Fruit fly (Drosophila melanogaster) whole organism, adult: Measurements from ENCODE around the gene CG5151.

Experiments
- CG11617 ChIP-seq: fragments of 200-800 bp; sonication (Bioruptor generic); optimal IDR thresholded peaks from 2 replicates; lab custom pipeline; 2017; ENCODE audit warnings: mild to moderate bottlenecking, missing biosample characterization, missing genetic modification reagents, missing genetic modification characterization
- CG12768 ChIP-seq: fragments of 200-800 bp; sonication (Bioruptor generic); optimal IDR thresholded peaks from 2 replicates; lab custom pipeline; 2017; ENCODE audit warnings: missing biosample characterization, missing genetic modification characterization, mild to moderate bottlenecking, moderate library complexity, missing genetic modification reagents
- CG14711 ChIP-seq: fragments of 200-800 bp; sonication (Bioruptor generic); optimal IDR thresholded peaks from 2 replicates; lab custom pipeline; 2018; ENCODE audit warnings: missing biosample characterization, mild to moderate bottlenecking, missing genetic modification characterization, moderate library complexity
- CG1620 ChIP-seq: fragments of 200-800 bp; sonication (Bioruptor generic); optimal IDR thresholded peaks from 2 replicates; lab custom pipeline; 2016; ENCODE audit warnings: missing biosample characterization, missing genetic modification characterization
- CG33017 ChIP-seq: fragments of 200-800 bp; sonication (Bioruptor generic); optimal IDR thresholded peaks from 2 replicates; lab custom pipeline; 2018; ENCODE audit warnings: missing biosample characterization, mild to moderate bottlenecking, missing genetic modification characterization, moderate library complexity
- CG5204 ChIP-seq: fragments of 200-800 bp; sonication (Bioruptor generic); optimal IDR thresholded peaks from 2 replicates; lab custom pipeline; 2016; ENCODE audit warnings: missing biosample characterization, missing genetic modification characterization
- CG7045 ChIP-seq: fragments of 200-800 bp; sonication (Bioruptor generic); optimal IDR thresholded peaks from 2 replicates; lab custom pipeline; 2017; ENCODE audit warnings: missing biosample characterization, mild to moderate bottlenecking, missing genetic modification characterization
- CG7101 ChIP-seq: fragments of 200-800 bp; sonication (Bioruptor generic); optimal IDR thresholded peaks from 2 replicates; lab custom pipeline; 2018; ENCODE audit warnings: missing biosample characterization, mild to moderate bottlenecking, missing genetic modification characterization, moderate library complexity
- Clk ChIP-seq: fragments of 200-800 bp; sonication (Bioruptor generic); optimal IDR thresholded peaks from 2 replicates; lab custom pipeline; 2017; ENCODE audit warnings: missing biosample characterization, missing genetic modification characterization
- Crg-1 ChIP-seq: fragments of 200-800 bp; sonication (Bioruptor generic); optimal IDR thresholded peaks from 2 replicates; lab custom pipeline; 2016; ENCODE audit warnings: missing biosample characterization, missing genetic modification characterization
- Hr96 ChIP-seq: fragments of 200-800 bp; sonication (Bioruptor generic); optimal IDR thresholded peaks from 2 replicates; lab custom pipeline; 2016; ENCODE audit warnings: missing biosample characterization, missing genetic modification characterization
- Mnt ChIP-seq: fragments of 200-800 bp; sonication (Bioruptor generic); optimal IDR thresholded peaks from 2 replicates; lab custom pipeline; 2016; ENCODE audit warnings: missing biosample characterization, mild to moderate bottlenecking, missing genetic modification characterization
- bab1 ChIP-seq: fragments of 200-800 bp; sonication (Bioruptor generic); optimal IDR thresholded peaks from 3 replicates; lab custom pipeline; 2019; ENCODE audit warnings: missing biosample characterization, mild to moderate bottlenecking, missing genetic modification characterization, moderate library complexity
- cic ChIP-seq: fragments of 200-800 bp; sonication (Bioruptor generic); optimal IDR thresholded peaks from 2 replicates; lab custom pipeline; 2017; ENCODE audit warnings: missing biosample characterization, mild to moderate bottlenecking, missing genetic modification characterization, moderate library complexity
- cnc ChIP-seq, 2 experiments: fragments of >200 bp; optimal IDR thresholded peaks; 2 replicates each; lab custom pipeline; 2017
- kay ChIP-seq: fragments of 200-800 bp; sonication (Bioruptor generic); peaks from one replicate; lab custom pipeline; 2016; ENCODE audit warnings: missing biosample characterization, missing genetic modification characterization, borderline replicate concordance
- ovo ChIP-seq: fragments of 200-800 bp; sonication (Bioruptor generic); optimal IDR thresholded peaks from 2 replicates; lab custom pipeline; 2016; ENCODE audit warnings: missing biosample characterization, missing genetic modification characterization
- pad ChIP-seq: fragments of 200-800 bp; sonication (Bioruptor generic); optimal IDR thresholded peaks from 3 replicates; lab custom pipeline; 2017; ENCODE audit warnings: missing biosample characterization, missing genetic modification characterization, mild to moderate bottlenecking, moderate library complexity, missing genetic modification reagents
- tj ChIP-seq: fragments of 200-800 bp; sonication (Bioruptor generic); optimal IDR thresholded peaks from 3 replicates; lab custom pipeline; 2017; ENCODE audit warnings: missing biosample characterization, mild to moderate bottlenecking, missing genetic modification characterization, moderate library complexity
- toe ChIP-seq: fragments of 200-800 bp; sonication (Bioruptor generic); optimal IDR thresholded peaks from 2 replicates; lab custom pipeline; 2016; ENCODE audit warnings: missing biosample characterization, missing genetic modification characterization

The CG5151 gene

DNA sequence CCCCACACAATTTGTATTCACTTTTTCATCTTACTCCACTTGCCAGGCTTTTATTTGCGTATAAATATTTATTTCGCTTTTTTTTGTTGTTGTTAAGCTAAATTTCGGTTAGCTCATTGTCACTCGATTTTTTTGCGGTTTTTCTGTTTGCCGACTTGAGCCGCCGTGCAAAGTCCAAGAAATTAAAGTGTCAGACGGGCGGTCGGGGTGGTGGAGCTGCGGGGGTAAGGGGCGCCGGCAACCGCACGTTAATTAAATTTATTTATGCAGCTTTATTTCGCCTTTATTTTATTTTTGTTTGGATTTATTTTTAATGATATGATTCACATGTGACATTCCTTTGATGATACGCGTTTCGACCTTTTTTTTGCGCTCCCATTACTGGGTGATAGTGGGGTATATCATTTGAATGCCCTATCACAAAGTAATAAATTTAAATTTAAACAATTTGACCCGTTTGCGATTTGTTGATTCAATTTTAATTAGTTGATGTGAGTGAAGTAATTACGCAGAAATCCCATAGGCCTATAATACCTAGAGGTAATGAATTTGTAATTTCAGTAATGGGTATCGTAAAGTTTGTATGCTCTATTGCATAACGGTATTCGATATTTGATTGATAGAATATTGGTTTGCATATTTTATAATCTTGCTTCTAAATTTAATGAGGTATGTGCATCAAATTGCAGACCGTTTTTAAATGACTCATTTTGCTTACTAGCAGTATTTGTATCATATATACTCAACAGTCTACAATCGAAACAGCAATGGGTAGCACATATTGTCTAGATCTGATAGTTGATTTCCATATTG, 1.1 kb upstream of the CG5151 start:
- TF ChIP-seq pad (GFP tag; lab: Kevin White, UChicago), result no peak
- TF ChIP-seq CG14711 (tag; lab: Kevin White, UChicago), result peak; percentile 0
- TF ChIP-seq tj (GFP tag; lab: Kevin White, UChicago), result peak; percentile 17
- TF ChIP-seq kay (GFP tag; lab: Kevin White, UChicago), result peak; percentile 84
- TF ChIP-seq ovo (GFP tag; lab: Kevin White, UChicago), result no peak
- peak; percentile 27 for TF ChIP-seq CG12768 (GFP tag; lab: Kevin White, UChicago)
- TF ChIP-seq cic (GFP tag; lab: Kevin White, UChicago), result no peak
- peak; percentile 8 for TF ChIP-seq bab1 (GFP tag; lab: Kevin White, UChicago)

DNA sequence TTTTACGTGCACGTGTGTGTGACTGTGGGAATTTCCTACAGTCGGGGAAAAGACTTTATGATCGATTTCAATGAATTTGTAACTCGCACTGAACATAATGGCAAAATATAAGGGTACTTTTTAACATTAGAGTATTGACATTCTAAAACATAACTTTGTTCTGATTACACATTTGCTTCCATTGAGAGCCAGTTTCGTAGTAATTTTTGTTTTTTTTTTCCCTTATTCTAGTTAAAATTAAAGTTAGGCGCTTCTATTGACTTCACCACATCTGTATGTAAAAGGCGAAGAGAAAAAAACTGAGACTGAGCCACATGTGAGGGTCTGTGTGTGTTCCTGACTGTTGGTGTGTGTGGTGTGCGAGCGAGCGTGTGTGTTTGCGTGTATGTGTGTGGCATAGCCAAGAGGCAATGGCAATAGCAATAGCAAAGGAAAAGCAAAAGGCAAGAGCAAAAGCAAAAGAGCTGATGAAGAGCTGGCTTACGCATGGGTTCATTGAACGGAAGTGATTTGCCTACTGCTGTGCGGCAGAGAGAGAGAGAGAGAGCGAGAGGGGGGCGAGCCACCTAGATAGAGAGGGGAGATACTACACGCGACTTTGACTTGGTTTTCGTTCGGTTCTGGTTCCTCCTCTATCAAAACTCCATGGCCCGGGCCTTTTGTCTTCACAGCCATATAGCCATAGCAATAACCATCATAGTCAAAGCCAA, 2.5 kb downstream of the CG5151 start:
- peak; percentile 11 for TF ChIP-seq CG11617
- no peak for TF ChIP-seq Crg-1
- TF ChIP-seq ovo (GFP tag; lab: Kevin White, UChicago), result no peak
- TF ChIP-seq CG33017, result peak; percentile 27
- TF ChIP-seq bab1 (GFP tag; lab: Kevin White, UChicago), result no peak
- peak; percentile 3 for TF ChIP-seq tj (GFP tag; lab: Kevin White, UChicago)
- TF ChIP-seq CG1620, result no peak
- TF ChIP-seq CG7101 (tag; lab: Kevin White, UChicago), result no peak
- peak; percentile 28 for TF ChIP-seq CG5204 (GFP tag; lab: Kevin White, UChicago)
- peak; percentile 44 for TF ChIP-seq Hr96 (GFP tag; lab: Kevin White, UChicago)
- TF ChIP-seq Clk (GFP tag; lab: Kevin White, UChicago), result no peak
- no peak for TF ChIP-seq cic (GFP tag; lab: Kevin White, UChicago)
- peak; percentile 20 for TF ChIP-seq CG14711 (tag; lab: Kevin White, UChicago)
- peak; percentile 59 for TF ChIP-seq CG12768 (GFP tag; lab: Kevin White, UChicago)
- no peak for TF ChIP-seq cnc (optimal IDR thresholded peaks at IDR 0.05; lab: Kevin White, UChicago)
- no peak for TF ChIP-seq Mnt
- TF ChIP-seq kay (GFP tag; lab: Kevin White, UChicago), result no peak
- TF ChIP-seq toe (GFP tag; lab: Kevin White, UChicago), result no peak
- peak; percentile 57 for TF ChIP-seq CG7045 (GFP tag; lab: Kevin White, UChicago)
- TF ChIP-seq pad (GFP tag; lab: Kevin White, UChicago), result peak; percentile 9

DNA sequence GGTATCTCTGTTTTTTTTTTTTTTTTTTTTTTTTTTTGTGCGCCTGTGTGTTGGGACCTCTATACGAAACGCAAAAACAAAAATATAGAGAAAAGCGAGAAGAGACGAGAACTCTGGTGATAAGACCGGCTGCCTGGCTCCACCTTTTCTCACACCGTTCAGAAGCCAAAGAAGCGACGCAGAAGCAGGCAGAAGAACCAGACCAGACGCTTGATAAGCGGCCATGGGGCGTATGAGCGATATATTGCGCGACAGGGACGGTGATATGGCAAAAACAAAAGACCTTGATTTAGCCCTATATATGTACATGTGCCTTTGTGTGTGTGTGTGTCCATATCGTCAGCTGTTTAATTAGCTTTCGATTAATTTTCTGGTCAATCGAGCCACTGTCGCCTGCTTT, 3.4 kb downstream of the CG5151 start:
- TF ChIP-seq cnc (optimal IDR thresholded peaks at IDR 0.05; lab: Kevin White, UChicago) (peak; percentile 42 to 67), Clk (GFP tag; lab: Kevin White, UChicago) (no peak), CG11617 (no peak)

DNA sequence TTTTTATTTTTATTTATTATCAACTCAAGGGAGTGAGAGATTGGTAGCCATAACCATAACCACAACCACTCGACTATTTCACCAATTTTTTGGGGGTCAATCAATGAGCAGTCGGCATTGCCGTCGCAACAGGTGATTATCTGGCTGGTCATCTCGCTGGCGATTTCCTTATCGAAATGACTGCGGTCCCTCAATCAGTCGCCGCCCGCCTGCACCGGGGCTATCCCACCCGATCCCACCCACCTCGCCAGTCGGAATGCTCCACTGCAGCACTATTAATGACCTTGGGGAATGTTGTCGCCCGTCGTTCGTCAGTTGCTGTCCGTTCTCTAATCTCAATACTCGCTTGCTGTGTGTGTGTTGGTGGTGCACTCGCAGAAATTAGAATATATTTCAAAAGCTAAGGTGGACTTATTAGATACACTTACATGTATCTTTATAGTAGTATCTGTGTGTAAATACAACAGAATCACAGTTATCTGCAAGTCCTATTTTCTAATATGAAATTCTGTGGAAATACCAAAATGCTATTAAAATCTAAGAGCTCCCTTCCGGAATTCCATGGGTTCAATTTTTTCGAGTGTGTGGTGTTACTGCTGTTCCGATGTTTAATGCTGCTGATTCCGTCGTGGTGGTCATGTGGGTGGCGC, 4.0 kb downstream of the CG5151 start:
- TF ChIP-seq pad (GFP tag; lab: Kevin White, UChicago) (no peak), ovo (GFP tag; lab: Kevin White, UChicago) (peak; percentile 6), Clk (GFP tag; lab: Kevin White, UChicago) (no peak), Mnt (no peak), CG7045 (GFP tag; lab: Kevin White, UChicago) (peak; percentile 57), CG1620 (no peak), Crg-1 (no peak), bab1 (GFP tag; lab: Kevin White, UChicago) (no peak), CG7101 (tag; lab: Kevin White, UChicago) (no peak), Hr96 (GFP tag; lab: Kevin White, UChicago) (peak; percentile 49), CG11617 (no peak), cic (GFP tag; lab: Kevin White, UChicago) (no peak), cnc (optimal IDR thresholded peaks at IDR 0.05; lab: Kevin White, UChicago) (no peak), CG33017 (no peak), toe (GFP tag; lab: Kevin White, UChicago) (peak; percentile 34), CG5204 (GFP tag; lab: Kevin White, UChicago) (peak; percentile 56), CG14711 (tag; lab: Kevin White, UChicago) (peak; percentile 33), CG12768 (GFP tag; lab: Kevin White, UChicago) (no peak), kay (GFP tag; lab: Kevin White, UChicago) (peak; percentile 72), tj (GFP tag; lab: Kevin White, UChicago) (no peak)

DNA sequence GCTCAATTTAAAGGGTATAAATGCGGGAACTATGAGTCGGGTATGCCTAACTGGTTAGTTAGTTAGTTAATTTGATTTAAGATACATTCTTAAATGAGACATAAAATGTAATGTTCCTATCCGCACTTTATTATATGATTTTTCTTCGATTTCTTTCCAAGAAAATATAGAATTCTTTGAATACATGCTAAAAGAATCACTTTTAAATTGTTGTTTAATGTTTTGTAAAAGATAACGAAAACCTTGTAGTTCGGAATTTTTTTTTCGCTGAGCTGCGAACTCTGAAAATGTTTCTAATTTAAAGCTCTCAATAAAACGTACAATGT, 4.5 kb downstream of the CG5151 start:
- TF ChIP-seq CG12768 (GFP tag; lab: Kevin White, UChicago), result no peak
- no peak for TF ChIP-seq Crg-1
- no peak for TF ChIP-seq CG7101 (tag; lab: Kevin White, UChicago)
- no peak for TF ChIP-seq ovo (GFP tag; lab: Kevin White, UChicago)
- no peak for TF ChIP-seq CG33017
- no peak for TF ChIP-seq CG1620
- TF ChIP-seq cic (GFP tag; lab: Kevin White, UChicago), result no peak
- peak; percentile 9 for TF ChIP-seq CG14711 (tag; lab: Kevin White, UChicago)
- TF ChIP-seq bab1 (GFP tag; lab: Kevin White, UChicago), result no peak
- peak; percentile 27 for TF ChIP-seq CG5204 (GFP tag; lab: Kevin White, UChicago)
- no peak for TF ChIP-seq toe (GFP tag; lab: Kevin White, UChicago)
